Fruit fly (Drosophila melanogaster) whole organism, embryonic: ENCODE results near the gene r2d2.

Experiments used
- ATbp ChIP-seq: fragments of 200-800 bp; sonication (Bioruptor generic); optimal IDR thresholded peaks from 2 replicates; lab custom pipeline; 2017; ENCODE audit warnings: missing biosample characterization, mild to moderate bottlenecking, missing genetic modification characterization, missing genetic modification reagents
- Awh ChIP-seq: fragments of 200-800 bp; sonication (Bioruptor generic); IDR thresholded peaks from 2 replicates; pipeline ENCODE4, ENCODE4 v1.3.6; 2022; ENCODE audit warnings: missing biosample characterization, missing genetic modification characterization
- CG10543 ChIP-seq: fragments of 200-800 bp; sonication (Bioruptor generic); optimal IDR thresholded peaks from 3 replicates; lab custom pipeline; 2017; ENCODE audit warnings: missing biosample characterization, mild to moderate bottlenecking, missing genetic modification characterization, moderate library complexity
- CG10654 ChIP-seq: fragments of 200-800 bp; sonication (Bioruptor generic); optimal IDR thresholded peaks from 2 replicates; lab custom pipeline; 2016; ENCODE audit warnings: missing biosample characterization, missing genetic modification characterization
- CG11504 ChIP-seq: fragments of 200-800 bp; sonication (Bioruptor generic); optimal IDR thresholded peaks from 3 replicates; lab custom pipeline; 2019; ENCODE audit warnings: missing biosample characterization, mild to moderate bottlenecking, missing genetic modification characterization, moderate library complexity
- CG15269 ChIP-seq: fragments of 200-800 bp; sonication (Bioruptor generic); optimal IDR thresholded peaks from 2 replicates; lab custom pipeline; 2018; ENCODE audit warnings: missing biosample characterization, mild to moderate bottlenecking, missing genetic modification characterization, moderate library complexity
- CG15514 ChIP-seq: fragments of 200-800 bp; sonication (Bioruptor generic); optimal IDR thresholded peaks from 3 replicates; lab custom pipeline; 2017; ENCODE audit warnings: missing biosample characterization, missing genetic modification characterization, mild to moderate bottlenecking, moderate library complexity, missing genetic modification reagents
- CG1647 ChIP-seq: fragments of 200-800 bp; sonication (Bioruptor generic); optimal IDR thresholded peaks from 3 replicates; lab custom pipeline; 2016; ENCODE audit warnings: missing biosample characterization, missing genetic modification characterization
- CG17361 ChIP-seq: fragments of 200-800 bp; sonication (Bioruptor generic); IDR thresholded peaks from 3 replicates; pipeline ENCODE4 v1.3.6; 2022; ENCODE audit warnings: missing biosample characterization, missing genetic modification characterization
- CG18599 ChIP-seq: fragments of 200-800 bp; sonication (Bioruptor generic); optimal IDR thresholded peaks from 3 replicates; lab custom pipeline; 2017; ENCODE audit warnings: missing biosample characterization, missing genetic modification characterization, mild to moderate bottlenecking, moderate library complexity, missing genetic modification reagents
- CG2120 ChIP-seq: fragments of 200-800 bp; sonication (Bioruptor generic); optimal IDR thresholded peaks from 3 replicates; lab custom pipeline; 2016; ENCODE audit warnings: missing biosample characterization, missing genetic modification characterization
- CG31224 ChIP-seq: fragments of 200-800 bp; sonication (Bioruptor generic); IDR thresholded peaks from 2 replicates; pipeline ENCODE4 v1.3.6; 2022; ENCODE audit warnings: missing biosample characterization, missing genetic modification characterization
- CG4282 ChIP-seq: fragments of 200-800 bp; sonication (Bioruptor generic); optimal IDR thresholded peaks from 2 replicates; lab custom pipeline; 2016; ENCODE audit warnings: missing biosample characterization, missing genetic modification characterization
- CG4617 ChIP-seq: fragments of 200-800 bp; sonication (Bioruptor generic); optimal IDR thresholded peaks from 3 replicates; lab custom pipeline; 2016; ENCODE audit warnings: missing biosample characterization, missing genetic modification characterization, borderline replicate concordance
- CG6689 ChIP-seq: fragments of 200-800 bp; sonication (Bioruptor generic); IDR thresholded peaks from 2 replicates; pipeline ENCODE4 v1.3.6; 2022; ENCODE audit warnings: missing biosample characterization, missing genetic modification characterization
- D19B ChIP-seq: fragments of 200-800 bp; sonication (Bioruptor generic); optimal IDR thresholded peaks from 2 replicates; lab custom pipeline; 2017; ENCODE audit warnings: missing biosample characterization, mild to moderate bottlenecking, missing genetic modification characterization
- Dp ChIP-seq: fragments of 200-800 bp; sonication (Bioruptor generic); optimal IDR thresholded peaks from 2 replicates; lab custom pipeline; 2018; ENCODE audit warnings: missing biosample characterization, mild to moderate bottlenecking, missing genetic modification characterization, moderate library complexity
- Fer1 ChIP-seq: fragments of 200-800 bp; sonication (Bioruptor generic); optimal IDR thresholded peaks from 2 replicates; lab custom pipeline; 2017; ENCODE audit warnings: missing biosample characterization, mild to moderate bottlenecking, missing genetic modification characterization
- Fer3 ChIP-seq: fragments of 200-800 bp; sonication (Bioruptor generic); optimal IDR thresholded peaks from 2 replicates; lab custom pipeline; 2018; ENCODE audit warnings: missing biosample characterization, mild to moderate bottlenecking, missing genetic modification characterization, moderate library complexity
- Lhr ChIP-seq: fragments of 200-800 bp; sonication (Bioruptor generic); optimal IDR thresholded peaks from 3 replicates; lab custom pipeline; 2017; ENCODE audit warnings: mild to moderate bottlenecking, missing biosample characterization, missing genetic modification reagents, missing genetic modification characterization
- Meics ChIP-seq: fragments of 200-800 bp; sonication (Bioruptor generic); optimal IDR thresholded peaks from 2 replicates; lab custom pipeline; 2017; ENCODE audit warnings: missing biosample characterization, mild to moderate bottlenecking, missing genetic modification characterization
- NC2α ChIP-seq: fragments of 200-800 bp; sonication (Bioruptor generic); optimal IDR thresholded peaks from 2 replicates; lab custom pipeline; 2016; ENCODE audit warnings: missing biosample characterization, missing genetic modification characterization
- Oli ChIP-seq: fragments of 200-800 bp; sonication (Bioruptor generic); optimal IDR thresholded peaks from 2 replicates; lab custom pipeline; 2018; ENCODE audit warnings: missing biosample characterization, mild to moderate bottlenecking, missing genetic modification characterization, moderate library complexity
- Sry-β ChIP-seq: fragments of 200-800 bp; sonication (Bioruptor generic); optimal IDR thresholded peaks from 2 replicates; lab custom pipeline; 2018; ENCODE audit warnings: missing biosample characterization, mild to moderate bottlenecking, missing genetic modification characterization, moderate library complexity
- Xbp1 ChIP-seq: fragments of 200-800 bp; sonication (Bioruptor generic); optimal IDR thresholded peaks from 3 replicates; lab custom pipeline; 2016; ENCODE audit warnings: missing biosample characterization, mild to moderate bottlenecking, missing genetic modification characterization
- bowl ChIP-seq: fragments of 200-800 bp; sonication (Bioruptor generic); IDR thresholded peaks from 2 replicates; pipeline ENCODE4 v1.3.6; 2022; ENCODE audit warnings: missing biosample characterization, missing genetic modification characterization
- cas ChIP-seq: fragments of 200-800 bp; sonication (Bioruptor generic); IDR thresholded peaks from 2 replicates; pipeline ENCODE4 v1.3.6; 2022; ENCODE audit warnings: missing biosample characterization, missing genetic modification characterization
- en ChIP-seq: fragments of 200-800 bp; sonication (Bioruptor generic); optimal IDR thresholded peaks from 2 replicates; lab custom pipeline; 2016; ENCODE audit warnings: missing biosample characterization, missing genetic modification characterization
- fd102C ChIP-seq: fragments of 200-800 bp; sonication (Bioruptor generic); optimal IDR thresholded peaks from 2 replicates; lab custom pipeline; 2018; ENCODE audit warnings: missing biosample characterization, mild to moderate bottlenecking, missing genetic modification characterization, moderate library complexity
- ftz-f1 ChIP-seq: fragments of 200-800 bp; sonication (Bioruptor generic); optimal IDR thresholded peaks from 2 replicates; lab custom pipeline; 2016; ENCODE audit warnings: missing biosample characterization, missing genetic modification characterization
- grau ChIP-seq: fragments of 200-800 bp; optimal IDR thresholded peaks from 3 replicates; lab custom pipeline; 2019; ENCODE audit warnings: missing biosample characterization, mild to moderate bottlenecking, missing genetic modification characterization, moderate library complexity
- inv ChIP-seq: fragments of 200-800 bp; sonication (Bioruptor generic); IDR thresholded peaks from 2 replicates; pipeline ENCODE4 v1.3.6; 2022; ENCODE audit warnings: missing biosample characterization, missing genetic modification characterization; ENCODE audit not compliant: partially characterized antibody
- lola ChIP-seq, 3 experiments: fragments of >200 bp in 2 of 3; fragments of 200-800 bp in 1 of 3; sonication (Bioruptor generic) in 1 of 3; optimal IDR thresholded peaks; 2 replicates each; lab custom pipeline; 2017 to 2019; ENCODE audit warnings: missing biosample characterization in 3 of 3, missing genetic modification characterization in 3 of 3, mild to moderate bottlenecking in 1 of 3, moderate library complexity in 1 of 3
- lov ChIP-seq, 2 experiments: fragments of 200-800 bp in 1 of 2; fragments of >200 bp in 1 of 2; sonication (Bioruptor generic) in 1 of 2; IDR thresholded peaks in 1 of 2; optimal IDR thresholded peaks in 1 of 2; 2 replicates in 1 of 2; 3 replicates in 1 of 2; pipeline versions ENCODE4 v1.3.6 to Lab custom; 2017 to 2022; ENCODE audit warnings: missing biosample characterization in 1 of 2, missing genetic modification characterization in 1 of 2
- mam ChIP-seq: fragments of 200-800 bp; sonication (Bioruptor generic); optimal IDR thresholded peaks from 3 replicates; lab custom pipeline; 2016; ENCODE audit warnings: missing biosample characterization, missing genetic modification characterization
- mirr ChIP-seq: fragments of 200-800 bp; sonication (Bioruptor generic); optimal IDR thresholded peaks from 3 replicates; lab custom pipeline; 2018; ENCODE audit warnings: missing biosample characterization, mild to moderate bottlenecking, missing genetic modification characterization
- mld ChIP-seq: fragments of 200-800 bp; sonication (Bioruptor generic); IDR thresholded peaks from 3 replicates; pipeline ENCODE4 v1.3.6; 2022; ENCODE audit warnings: missing biosample characterization, missing genetic modification characterization; ENCODE audit not compliant: partially characterized antibody
- repo ChIP-seq: fragments of 200-800 bp; sonication (Bioruptor generic); optimal IDR thresholded peaks from 2 replicates; lab custom pipeline; 2016; ENCODE audit warnings: missing biosample characterization, missing genetic modification characterization
- ro ChIP-seq: fragments of 200-800 bp; sonication (Bioruptor generic); IDR thresholded peaks from 2 replicates; pipeline ENCODE4 v1.3.6; 2022; ENCODE audit warnings: missing biosample characterization, missing genetic modification characterization
- sens ChIP-seq: fragments of 200-800 bp; sonication (Bioruptor generic); peaks from one replicate; lab custom pipeline; 2016; ENCODE audit warnings: missing biosample characterization, missing genetic modification characterization
- sens-2 ChIP-seq: fragments of 200-800 bp; sonication (Bioruptor generic); IDR thresholded peaks from 2 replicates; pipeline ENCODE4 v1.3.6; 2022; ENCODE audit warnings: missing biosample characterization, missing genetic modification characterization
- slou ChIP-seq: fragments of 200-800 bp; sonication (Bioruptor generic); optimal IDR thresholded peaks from 3 replicates; lab custom pipeline; 2016; ENCODE audit warnings: missing biosample characterization, missing genetic modification characterization
- stwl ChIP-seq: fragments of 200-800 bp; sonication (Bioruptor generic); optimal IDR thresholded peaks from 3 replicates; lab custom pipeline; 2018; ENCODE audit warnings: missing biosample characterization, mild to moderate bottlenecking, missing genetic modification characterization, moderate library complexity
- tx ChIP-seq: fragments of 200-800 bp; sonication (Bioruptor generic); optimal IDR thresholded peaks from 2 replicates; lab custom pipeline; 2016; ENCODE audit warnings: missing biosample characterization, missing genetic modification characterization
- unc-4 ChIP-seq: fragments of 200-800 bp; sonication (Bioruptor generic); IDR thresholded peaks from 2 replicates; pipeline ENCODE4 v1.3.6; 2022; ENCODE audit warnings: missing biosample characterization, missing genetic modification characterization; ENCODE audit not compliant: partially characterized antibody
- z ChIP-seq: fragments of 200-800 bp; sonication (Bioruptor generic); IDR thresholded peaks from 3 replicates; pipeline ENCODE4 v1.3.6; 2022; ENCODE audit warnings: missing biosample characterization, missing genetic modification characterization

Gene r2d2

dm6 chr2L:7827045-7828004, 27.4 kb downstream of the r2d2 start, which contains the start of the genes Rack1 and mts (continued):
- TF ChIP-seq CG10654 (GFP tag; lab: Kevin White, UChicago) (peak; percentile 70), slou (peak; percentile 81), ftz-f1 (GFP tag; lab: Kevin White, UChicago) (no peak), mirr (GFP tag; lab: Kevin White, UChicago) (peak; percentile 92), ATbp (GFP tag; lab: Kevin White, UChicago) (peak; percentile 85), CG4617 (GFP tag; lab: Kevin White, UChicago) (peak; percentile 60), Awh (GFP tag; lab: Robert Waterston, UW) (peak; percentile 81), cas (peak; percentile 58), lov (optimal IDR thresholded peaks at IDR 0.05; lab: Kevin White, UChicago) (no peak), lov (GFP tag; IDR thresholded peaks at IDR 0.05; lab: Robert Waterston, UW) (peak; percentile 92), Fer3 (tag; lab: Kevin White, UChicago) (peak; percentile 89), en (GFP tag; lab: Kevin White, UChicago) (peak; percentile 75), CG1647 (GFP tag; lab: Kevin White, UChicago) (peak; percentile 42), mam (GFP tag; lab: Kevin White, UChicago) (peak; percentile 60), grau (tag; lab: Kevin White, UChicago) (peak; percentile 73), bowl (GFP tag; lab: Robert Waterston, UW) (peak; percentile 32; the same call in 1 of the 2 replicates), sens-2 (GFP tag; lab: Robert Waterston, UW) (peak; percentile 81), Xbp1 (GFP tag; lab: Kevin White, UChicago) (peak; percentile 82), Lhr (GFP tag; lab: Kevin White, UChicago) (peak; percentile 72), CG11504 (tag; lab: Kevin White, UChicago) (peak; percentile 57), tx (GFP tag; lab: Kevin White, UChicago) (no peak), NC2α (GFP tag; lab: Kevin White, UChicago) (peak; percentile 63), ro (GFP tag; lab: Robert Waterston, UW) (no peak), Dp (peak; percentile 29), CG2120 (GFP tag; lab: Kevin White, UChicago) (peak; percentile 69), inv (peak; percentile 30; the same call in 1 of the 2 replicates), stwl (tag; lab: Kevin White, UChicago) (peak; percentile 57), CG4282 (GFP tag; lab: Kevin White, UChicago) (no peak), fd102C (GFP tag; lab: Kevin White, UChicago) (peak; percentile 61), mld (0 out of 3 replicates have a peak, but pooled peaks have one; percentile 13), sens (GFP tag; lab: Kevin White, UChicago) (peak; percentile 93), Sry-β (peak; percentile 40), CG15514 (GFP tag; lab: Kevin White, UChicago) (peak; percentile 96), CG18599 (peak; percentile 92), D19B (GFP tag; lab: Kevin White, UChicago) (peak; percentile 66), CG17361 (GFP tag; lab: Robert Waterston, UW) (peak; percentile 63; the same call in 2 of the 3 replicates), unc-4 (GFP tag; lab: Robert Waterston, UW) (peak; percentile 53), Oli (tag; lab: Kevin White, UChicago) (peak; percentile 71), z (GFP tag; lab: Robert Waterston, UW) (0 out of 3 replicates have a peak, but pooled peaks have one; percentile 42), Meics (GFP tag; lab: Kevin White, UChicago) (peak; percentile 93), CG15269 (tag; lab: Kevin White, UChicago) (peak; percentile 82), repo (peak; percentile 68), CG31224 (peak; percentile 63), lola (GFP tag; optimal IDR thresholded peaks at IDR 0.05; lab: Kevin White, UChicago) (peak in 1 of 3 experiments; percentile 21), CG10543 (GFP tag; lab: Kevin White, UChicago) (peak; percentile 91), CG6689 (peak; percentile 32; the same call in 1 of the 2 replicates), Fer1 (GFP tag; lab: Kevin White, UChicago) (peak; percentile 90)
